Worm (Caenorhabditis elegans) whole organism, midembryonic: ENCODE measurements around the gene frm-7.

Experiments used
- T22C8.4 ChIP-seq: fragments of 200-800 bp; sonication (Bioruptor generic); IDR thresholded peaks from 2 replicates; pipeline ENCODE4 v1.3.6; 2022; ENCODE audit warnings: missing genetic modification characterization, missing compliant biosample characterization
- cog-1 ChIP-seq: sonication (generic microtip); optimal IDR thresholded peaks from 2 replicates; lab custom pipeline; 2016; ENCODE audit warnings: missing genetic modification characterization, missing compliant biosample characterization
- klf-2 ChIP-seq: fragments of 200-800 bp; sonication (Bioruptor generic); conservative IDR thresholded peaks from 2 replicates; pipeline ENCODE4 v1.3.6; 2022; ENCODE audit warnings: missing genetic modification reagents, missing genetic modification characterization, missing compliant biosample characterization
- med-1 ChIP-seq: sonication (generic microtip); optimal IDR thresholded peaks from 2 replicates; lab custom pipeline; 2017; ENCODE audit warnings: missing genetic modification characterization, mild to moderate bottlenecking, missing compliant biosample characterization, antibody characterized with exemption, missing genetic modification reagents; ENCODE audit not compliant: insufficient read depth
- tab-1 ChIP-seq: fragments of 200-800 bp; sonication (Bioruptor generic); IDR thresholded peaks from 2 replicates; pipeline ENCODE4 v1.3.6; 2022; ENCODE audit warnings: missing genetic modification characterization, missing compliant biosample characterization

ce11 chrV:12298184-12298583 lies 4.1 kb upstream of the frm-7 start:
- TF ChIP-seq tab-1 (no peak), cog-1 (no peak), klf-2 (GFP tag; lab: Robert Waterston, UW) (no peak), T22C8.4 (GFP tag; lab: Robert Waterston, UW) (no peak), med-1 (GFP tag; lab: Kevin White, UChicago) (no peak)
